Fruit fly (Drosophila melanogaster) whole organism, embryonic: ENCODE data around the gene CG1307.

Experiments
- CG13424 ChIP-seq: fragments of 200-800 bp; sonication (Bioruptor generic); optimal IDR thresholded peaks from 2 replicates; lab custom pipeline; 2019; ENCODE audit warnings: missing biosample characterization, mild to moderate bottlenecking, missing genetic modification characterization, moderate library complexity
- CG34224 ChIP-seq: fragments of 200-800 bp; sonication (Bioruptor generic); IDR thresholded peaks from 3 replicates; pipeline ENCODE4 v1.3.6; 2022; ENCODE audit warnings: missing biosample characterization, missing genetic modification characterization; ENCODE audit not compliant: partially characterized antibody
- Dip3 ChIP-seq: fragments of 200-800 bp; sonication (Bioruptor generic); optimal IDR thresholded peaks from 3 replicates; lab custom pipeline; 2016; ENCODE audit warnings: missing biosample characterization, missing genetic modification characterization
- HLH4C ChIP-seq: fragments of 200-800 bp; sonication (Bioruptor generic); IDR thresholded peaks from 3 replicates; pipeline ENCODE4 v1.3.6; 2022; ENCODE audit warnings: missing biosample characterization, missing genetic modification characterization; ENCODE audit not compliant: partially characterized antibody
- Mad ChIP-seq: fragments of 200-800 bp; sonication (Bioruptor generic); optimal IDR thresholded peaks from 2 replicates; lab custom pipeline; 2016; ENCODE audit warnings: missing biosample characterization, missing genetic modification characterization
- Sin3A ChIP-seq: fragments of >200 bp; optimal IDR thresholded peaks from 2 replicates; lab custom pipeline; 2018
- gfzf ChIP-seq: fragments of 200-800 bp; sonication (Bioruptor generic); optimal IDR thresholded peaks from 2 replicates; lab custom pipeline; 2016; ENCODE audit warnings: missing biosample characterization, mild to moderate bottlenecking, missing genetic modification characterization, moderate library complexity
- twi ChIP-seq: fragments of 200-800 bp; optimal IDR thresholded peaks from 2 replicates; lab custom pipeline; 2019; ENCODE audit warnings: missing biosample characterization, mild to moderate bottlenecking, missing genetic modification characterization, moderate library complexity

- TF ChIP-seq CG34224 (no peak), CG13424 (tag; lab: Kevin White, UChicago) (no peak), twi (tag; lab: Kevin White, UChicago) (no peak), Sin3A (lab: Kevin White, UChicago) (no peak), HLH4C (GFP tag; lab: Robert Waterston, UW) (no peak), gfzf (no peak), Dip3 (GFP tag; lab: Kevin White, UChicago) (no peak), Mad (GFP tag; lab: Kevin White, UChicago) (no peak)
Observed at dm6 chr3R:6696221-6696749, 39.0 kb upstream of the CG1307 start, which contains the start of gene Ccp84Ac.
